Worm (Caenorhabditis elegans) whole organism, L4 larva: Measurements from ENCODE around the gene slc-9B.1.

Experiments used
- ceh-32 ChIP-seq: sonication (generic microtip); optimal IDR thresholded peaks from 2 replicates; lab custom pipeline; 2016; ENCODE audit warnings: mild to moderate bottlenecking, missing genetic modification characterization, missing compliant biosample characterization; ENCODE audit not compliant: poor library complexity
- hlh-30 ChIP-seq: sonication (generic microtip); optimal IDR thresholded peaks from 2 replicates; lab custom pipeline; 2017; ENCODE audit warnings: antibody characterized with exemption, mild to moderate bottlenecking, missing genetic modification characterization, missing compliant biosample characterization; ENCODE audit not compliant: insufficient read depth
- lim-7 ChIP-seq: fragments of 200-800 bp; sonication (Bioruptor generic); IDR thresholded peaks from 2 replicates; pipeline ENCODE4 v1.3.6; 2022; ENCODE audit warnings: missing genetic modification characterization, missing compliant biosample characterization
- nhr-6 ChIP-seq: fragments of 150-350 bp; optimal IDR thresholded peaks from 2 replicates; lab custom pipeline; 2014; ENCODE audit warnings: missing biosample characterization, missing genetic modification characterization
- set-16 ChIP-seq: fragments of 200-800 bp; sonication (Bioruptor generic); IDR thresholded peaks from 2 replicates; pipeline ENCODE4 v1.3.6; 2022; ENCODE audit warnings: missing genetic modification reagents, missing genetic modification characterization, missing compliant biosample characterization

DNA sequence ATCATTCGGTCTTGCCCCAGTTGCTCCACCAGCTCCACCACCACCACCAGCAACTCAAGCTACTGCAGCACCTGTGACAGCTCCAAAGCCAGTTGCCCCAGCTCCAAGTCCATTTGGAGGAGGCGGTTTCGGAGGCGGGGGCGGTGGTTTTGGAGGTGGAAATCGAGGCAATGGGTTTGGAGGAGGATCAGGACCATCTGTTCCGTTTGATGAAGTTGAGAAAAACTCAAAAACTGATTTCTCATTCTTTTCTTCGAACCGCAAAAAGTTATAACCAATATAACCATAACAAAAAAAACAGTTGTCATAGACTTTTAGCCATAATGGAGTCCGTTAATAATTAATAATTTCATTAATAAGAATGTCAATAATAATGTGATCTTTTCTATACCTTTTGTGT is 42.0 kb downstream of the slc-9B.1 start:
- TF ChIP-seq hlh-30 (tag; lab: Kevin White, UChicago) (no peak), nhr-6 (tag; lab: Kevin White, UChicago) (no peak), lim-7 (GFP tag; lab: Robert Waterston, UW) (no peak), set-16 (peak; percentile 79), ceh-32 (tag; lab: Kevin White, UChicago) (no peak)
